Worm (Caenorhabditis elegans) whole organism, L2 larva: Measurements from ENCODE around the gene K03B4.2.

ENCODE experiments used
- C34F6.9 ChIP-seq: fragments of 150-350 bp; optimal IDR thresholded peaks from 2 replicates; lab custom pipeline; 2014; ENCODE audit warnings: missing biosample characterization, missing genetic modification characterization
- F13H6.1 ChIP-seq: sonication (generic microtip); optimal IDR thresholded peaks from 2 replicates; lab custom pipeline; 2016; ENCODE audit warnings: missing genetic modification characterization, missing compliant biosample characterization
- R02D3.7 ChIP-seq: fragments of 150-350 bp; optimal IDR thresholded peaks from 2 replicates; lab custom pipeline; 2014; ENCODE audit warnings: missing biosample characterization, missing genetic modification characterization
- Y55F3AM.14 ChIP-seq: fragments of 200-800 bp; sonication (Bioruptor generic); optimal IDR thresholded peaks from 2 replicates; lab custom pipeline; 2018; ENCODE audit warnings: mild to moderate bottlenecking, missing genetic modification characterization, missing compliant biosample characterization
- ZK546.5 ChIP-seq: sonication (generic microtip); optimal IDR thresholded peaks from 2 replicates; lab custom pipeline; 2017; ENCODE audit warnings: missing biosample characterization, missing genetic modification characterization
- alr-1 ChIP-seq: fragments of 150-350 bp; optimal IDR thresholded peaks from 2 replicates; lab custom pipeline; 2014; ENCODE audit warnings: missing biosample characterization, missing genetic modification characterization
- aly-2 ChIP-seq: fragments of 150-350 bp; optimal IDR thresholded peaks from 2 replicates; lab custom pipeline; 2014; ENCODE audit warnings: missing biosample characterization, missing genetic modification characterization
- ama-1 ChIP-seq: fragments of 150-350 bp; optimal IDR thresholded peaks from 2 replicates; lab custom pipeline; 2018; ENCODE audit warnings: inconsistent platforms
- blmp-1 ChIP-seq: sonication (generic microtip); optimal IDR thresholded peaks from 2 replicates; lab custom pipeline; 2017; ENCODE audit warnings: missing genetic modification characterization, mild to moderate bottlenecking, missing compliant biosample characterization, antibody characterized with exemption, moderate library complexity; ENCODE audit not compliant: insufficient read depth
- ceh-16 ChIP-seq: fragments of 150-350 bp; optimal IDR thresholded peaks from 2 replicates; lab custom pipeline; 2014; ENCODE audit warnings: missing biosample characterization, missing genetic modification characterization
- crh-2 ChIP-seq: sonication (generic microtip); optimal IDR thresholded peaks from 2 replicates; lab custom pipeline; 2017; ENCODE audit warnings: missing biosample characterization, missing genetic modification characterization
- dmd-4 ChIP-seq: sonication (generic microtip); optimal IDR thresholded peaks from 2 replicates; lab custom pipeline; 2017; ENCODE audit warnings: missing biosample characterization, missing genetic modification characterization
- elt-1 ChIP-seq: fragments of 150-350 bp; optimal IDR thresholded peaks from 2 replicates; lab custom pipeline; 2014; ENCODE audit warnings: missing biosample characterization, missing genetic modification characterization
- elt-3 ChIP-seq: sonication (generic microtip); optimal IDR thresholded peaks from 2 replicates; lab custom pipeline; 2017; ENCODE audit warnings: missing biosample characterization, missing genetic modification characterization
- fos-1 ChIP-seq: fragments of 150-350 bp; optimal IDR thresholded peaks from 2 replicates; lab custom pipeline; 2014; ENCODE audit warnings: missing biosample characterization, missing genetic modification characterization
- gmeb-1 ChIP-seq: fragments of 150-350 bp; optimal IDR thresholded peaks from 2 replicates; lab custom pipeline; 2014; ENCODE audit warnings: missing biosample characterization, missing genetic modification characterization
- lin-11 ChIP-seq: fragments of 150-350 bp; sonication (generic microtip); optimal IDR thresholded peaks from 2 replicates; lab custom pipeline; 2014; ENCODE audit warnings: missing biosample characterization, missing genetic modification characterization, inconsistent platforms, mixed read lengths
- mbf-1 ChIP-seq: sonication (generic microtip); optimal IDR thresholded peaks from 2 replicates; lab custom pipeline; 2017; ENCODE audit warnings: missing biosample characterization, missing genetic modification characterization
- mdl-1 ChIP-seq, 2 experiments: fragments of 150-350 bp in 1 of 2; sonication (generic microtip) in 1 of 2; optimal IDR thresholded peaks; 2 replicates each; lab custom pipeline; 2017; ENCODE audit warnings: missing biosample characterization in 2 of 2, missing genetic modification characterization in 2 of 2
- nhr-10 ChIP-seq: sonication (generic microtip); optimal IDR thresholded peaks from 2 replicates; lab custom pipeline; 2017; ENCODE audit warnings: missing biosample characterization, missing genetic modification characterization
- nhr-11 ChIP-seq: fragments of 150-350 bp; optimal IDR thresholded peaks from 2 replicates; lab custom pipeline; 2014; ENCODE audit warnings: missing biosample characterization, missing genetic modification characterization
- nhr-129 ChIP-seq: fragments of 150-350 bp; optimal IDR thresholded peaks from 2 replicates; lab custom pipeline; 2014; ENCODE audit warnings: missing biosample characterization, missing genetic modification characterization
- nhr-21 ChIP-seq: fragments of 150-350 bp; optimal IDR thresholded peaks from 2 replicates; lab custom pipeline; 2014; ENCODE audit warnings: missing biosample characterization, missing genetic modification characterization
- nhr-237 ChIP-seq: fragments of 150-350 bp; optimal IDR thresholded peaks from 2 replicates; lab custom pipeline; 2014; ENCODE audit warnings: missing biosample characterization, missing genetic modification characterization
- nhr-6 ChIP-seq: fragments of 150-350 bp; optimal IDR thresholded peaks from 2 replicates; lab custom pipeline; 2014; ENCODE audit warnings: missing biosample characterization, missing genetic modification characterization
- peb-1 ChIP-seq: fragments of 150-350 bp; optimal IDR thresholded peaks from 2 replicates; lab custom pipeline; 2014; ENCODE audit warnings: missing biosample characterization, missing genetic modification characterization
- sem-4 ChIP-seq: fragments of 150-350 bp; optimal IDR thresholded peaks from 2 replicates; lab custom pipeline; 2014; ENCODE audit warnings: missing biosample characterization, missing genetic modification reagents, missing genetic modification characterization
- skn-1 ChIP-seq: sonication (generic microtip); optimal IDR thresholded peaks from 2 replicates; lab custom pipeline; 2017; ENCODE audit warnings: missing biosample characterization, missing genetic modification characterization
- sma-3 ChIP-seq: sonication (generic microtip); optimal IDR thresholded peaks from 2 replicates; lab custom pipeline; 2016; ENCODE audit warnings: missing genetic modification reagents, missing genetic modification characterization, missing compliant biosample characterization
- sma-9 ChIP-seq, 2 experiments: fragments of 150-350 bp in 1 of 2; sonication (generic microtip) in 1 of 2; optimal IDR thresholded peaks; 2 replicates each; lab custom pipeline; 2014 to 2016; ENCODE audit warnings: missing genetic modification characterization in 2 of 2, mild to moderate bottlenecking in 1 of 2, missing biosample characterization in 1 of 2, missing compliant biosample characterization in 1 of 2, missing genetic modification reagents in 1 of 2, moderate library complexity in 1 of 2
- snpc-4 ChIP-seq: fragments of 150-350 bp; optimal IDR thresholded peaks from 2 replicates; lab custom pipeline; 2014; ENCODE audit warnings: missing biosample characterization, missing genetic modification characterization
- unc-39 ChIP-seq: fragments of 150-350 bp; optimal IDR thresholded peaks from 2 replicates; lab custom pipeline; 2014; ENCODE audit warnings: missing biosample characterization, missing genetic modification characterization
- unc-55 ChIP-seq: fragments of 150-350 bp; sonication (generic microtip); optimal IDR thresholded peaks from 3 replicates; lab custom pipeline; 2014; ENCODE audit warnings: missing biosample characterization, missing genetic modification reagents, missing genetic modification characterization
- unc-62 ChIP-seq: fragments of 150-350 bp; optimal IDR thresholded peaks from 2 replicates; lab custom pipeline; 2014; ENCODE audit warnings: missing biosample characterization, missing genetic modification reagents, missing genetic modification characterization
- zag-1 ChIP-seq: fragments of 150-350 bp; optimal IDR thresholded peaks from 2 replicates; lab custom pipeline; 2014; ENCODE audit warnings: missing biosample characterization, missing genetic modification characterization
- ztf-1 ChIP-seq: fragments of 200-800 bp; sonication (Bioruptor generic); conservative IDR thresholded peaks from 2 replicates; pipeline ENCODE4 v1.3.6; 2022; ENCODE audit warnings: missing genetic modification characterization, missing compliant biosample characterization
- ztf-4 ChIP-seq: fragments of 150-350 bp; optimal IDR thresholded peaks from 2 replicates; lab custom pipeline; 2014; ENCODE audit warnings: missing biosample characterization, missing genetic modification characterization

The K03B4.2 gene

ce11 chrV:4667062-4667461 lies 20.7 kb upstream of the K03B4.2 start:
- TF ChIP-seq aly-2 (tag; lab: Kevin White, UChicago): no peak
- no peak for TF ChIP-seq ceh-16 (tag; lab: Kevin White, UChicago)
- TF ChIP-seq unc-55 (GFP tag; lab: Kevin White, UChicago): no peak
- TF ChIP-seq nhr-21: no peak
- no peak for TF ChIP-seq fos-1 (tag; lab: Kevin White, UChicago)
- TF ChIP-seq F13H6.1 (tag; lab: Kevin White, UChicago): no peak
- TF ChIP-seq Y55F3AM.14: no peak
- no peak for TF ChIP-seq zag-1 (tag; lab: Kevin White, UChicago)
- no peak for TF ChIP-seq snpc-4 (tag; lab: Kevin White, UChicago)
- no peak for TF ChIP-seq elt-3 (tag; lab: Kevin White, UChicago)
- TF ChIP-seq peb-1 (tag; lab: Kevin White, UChicago): no peak
- no peak for TF ChIP-seq nhr-11 (tag; lab: Kevin White, UChicago)
- TF ChIP-seq lin-11 (tag; lab: Kevin White, UChicago): no peak
- no peak for TF ChIP-seq nhr-129 (tag; lab: Kevin White, UChicago)
- TF ChIP-seq unc-62 (GFP tag; lab: Kevin White, UChicago): no peak
- no peak for TF ChIP-seq crh-2 (tag; lab: Kevin White, UChicago)
- TF ChIP-seq skn-1: no peak
- no peak for TF ChIP-seq R02D3.7

DNA sequence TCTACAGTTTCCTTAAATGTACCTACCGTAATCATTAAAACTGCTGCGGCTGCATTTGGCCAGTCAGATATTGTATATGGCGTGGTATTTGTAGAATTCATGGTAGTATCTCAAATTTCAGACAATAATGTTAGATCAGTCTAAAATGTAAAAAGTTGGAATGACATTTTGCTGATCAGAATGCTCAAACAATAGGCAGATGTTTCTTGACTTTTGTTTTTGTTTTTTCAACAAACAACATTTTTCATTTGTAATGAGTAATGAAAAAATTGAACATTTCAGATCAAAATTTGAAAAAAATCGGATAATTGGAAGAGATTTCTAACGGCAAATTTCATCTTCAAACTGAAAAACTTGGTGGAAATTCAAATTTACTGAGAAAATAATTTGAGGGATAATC lies 19.2 kb upstream of the K03B4.2 start, which contains the start of gene srx-77:
TSS of gene srx-77 (minus strand) at position 101 of the 400 bp plus-strand sequence.
- no peak for TF ChIP-seq zag-1 (tag; lab: Kevin White, UChicago)
- no peak for TF ChIP-seq alr-1 (tag; lab: Kevin White, UChicago)
- no peak for TF ChIP-seq sem-4
- no peak for TF ChIP-seq nhr-10 (tag; lab: Kevin White, UChicago)
- no peak for TF ChIP-seq sma-3

- TF ChIP-seq elt-3 (tag; lab: Kevin White, UChicago) (no peak), unc-39 (tag; lab: Kevin White, UChicago) (no peak), ZK546.5 (tag; lab: Kevin White, UChicago) (no peak), nhr-237 (tag; lab: Kevin White, UChicago) (no peak)
These were observed 15.3 kb upstream of the K03B4.2 start, which contains the start of gene K03B4.9 for ce11 chrV:4672487-4672886. K03B4.9 (minus strand) TSS chrV:4672587.

- TF ChIP-seq ztf-4 (tag; lab: Kevin White, UChicago) (no peak), nhr-21 (no peak), unc-62 (GFP tag; lab: Kevin White, UChicago) (no peak), elt-1 (tag; lab: Kevin White, UChicago) (no peak), mdl-1 (tag; optimal IDR thresholded peaks at IDR 0.05; lab: Kevin White, UChicago) (no peak), zag-1 (tag; lab: Kevin White, UChicago) (no peak), ztf-1 (GFP tag; lab: Robert Waterston, UW) (no peak), elt-3 (tag; lab: Kevin White, UChicago) (no peak)
These were observed 13.3 kb upstream of the K03B4.2 start, which contains the start of gene K03B4.8 for ce11 chrV:4674506-4674905. K03B4.8 (minus strand) TSS chrV:4674606.

ce11 chrV:4676092-4676491 lies 11.7 kb upstream of the K03B4.2 start, which contains the start of gene K03B4.6:
K03B4.6 (minus strand) TSS chrV:4676192.
- TF ChIP-seq ztf-4 (tag; lab: Kevin White, UChicago) (no peak), mbf-1 (tag; lab: Kevin White, UChicago) (no peak), dmd-4 (no peak), peb-1 (tag; lab: Kevin White, UChicago) (no peak), gmeb-1 (tag; lab: Kevin White, UChicago) (no peak), nhr-6 (no peak), aly-2 (tag; lab: Kevin White, UChicago) (no peak), lin-11 (tag; lab: Kevin White, UChicago) (no peak), blmp-1 (no peak)

ce11 chrV:4676812-4677211 lies 11.0 kb upstream of the K03B4.2 start:
- TF ChIP-seq aly-2 (tag; lab: Kevin White, UChicago) (no peak), sma-9 (GFP tag; optimal IDR thresholded peaks at IDR 0.05; lab: Kevin White, UChicago) (no peak), sma-9 (tag; optimal IDR thresholded peaks at IDR 0.05; lab: Kevin White, UChicago) (no peak), ztf-1 (GFP tag; lab: Robert Waterston, UW) (no peak), sem-4 (no peak), sma-3 (no peak), ama-1 (lab: Kevin White, UChicago) (no peak), nhr-6 (no peak), lin-11 (tag; lab: Kevin White, UChicago) (no peak), peb-1 (tag; lab: Kevin White, UChicago) (no peak), elt-3 (tag; lab: Kevin White, UChicago) (no peak), gmeb-1 (tag; lab: Kevin White, UChicago) (no peak), nhr-129 (tag; lab: Kevin White, UChicago) (no peak), crh-2 (tag; lab: Kevin White, UChicago) (no peak), C34F6.9 (tag; lab: Kevin White, UChicago) (no peak), ZK546.5 (tag; lab: Kevin White, UChicago) (no peak), alr-1 (tag; lab: Kevin White, UChicago) (no peak), dmd-4 (no peak), unc-39 (tag; lab: Kevin White, UChicago) (no peak), nhr-11 (tag; lab: Kevin White, UChicago) (no peak), unc-62 (GFP tag; lab: Kevin White, UChicago) (no peak)
